Worm (Caenorhabditis elegans): ENCODE measurements around the gene Y66D12A.8.

ce11 chrIII:11627631-11628030, 53.6 kb downstream of the Y66D12A.8 start:
- TF ChIP-seq blmp-1 (tag; optimal IDR thresholded peaks at IDR 0.05; ENCODE audit: insufficient read depth) (no peak), Y55F3AM.14 (GFP tag; optimal IDR thresholded peaks at IDR 0.05) (no peak), ztf-11 (tag; optimal IDR thresholded peaks at IDR 0.05) (no peak), snpc-4 (tag; optimal IDR thresholded peaks at IDR 0.05) (no peak), egl-27 (tag; optimal IDR thresholded peaks at IDR 0.05) (no peak), nhr-12 (tag; optimal IDR thresholded peaks at IDR 0.05) (no peak), ama-1 (optimal IDR thresholded peaks at IDR 0.05) (no peak), nhr-11 (tag; optimal IDR thresholded peaks at IDR 0.05) (no peak), F13H6.1 (tag; optimal IDR thresholded peaks at IDR 0.05) (no peak)

Data from whole organism, L2 larva.